Worm (Caenorhabditis elegans) whole organism, late embryonic: Measurements from ENCODE around the gene F13D11.3.

ENCODE experiments used
- elt-4 ChIP-seq: sonication (generic microtip); optimal IDR thresholded peaks from 2 replicates; lab custom pipeline; 2016; ENCODE audit warnings: missing genetic modification characterization, missing compliant biosample characterization
- mec-3 ChIP-seq: sonication (generic microtip); optimal IDR thresholded peaks from 2 replicates; lab custom pipeline; 2016; ENCODE audit warnings: borderline replicate concordance, missing genetic modification characterization, missing compliant biosample characterization

ce11 chrX:5782153-5782552, 23.6 kb downstream of the F13D11.3 start, which contains the start of gene gakh-1:
- TF ChIP-seq mec-3 (no peak), elt-4 (tag; lab: Kevin White, UChicago) (no peak)
